Worm (Caenorhabditis elegans) whole organism, L4/young adult: Measurements from ENCODE around the gene str-78.

ENCODE experiments used
- W03F9.2 ChIP-seq: fragments of 150-350 bp; optimal IDR thresholded peaks from 2 replicates; lab custom pipeline; 2014; ENCODE audit warnings: missing biosample characterization, missing genetic modification characterization
- dao-5 ChIP-seq: sonication (generic microtip); optimal IDR thresholded peaks from 2 replicates; lab custom pipeline; 2016; ENCODE audit warnings: missing genotype, missing genetic modification characterization, moderate library complexity, missing compliant biosample characterization
- him-1 ChIP-seq: sonication (generic microtip); optimal IDR thresholded peaks from 2 replicates; lab custom pipeline; 2016; ENCODE audit warnings: missing genotype, missing genetic modification reagents, missing genetic modification characterization, missing compliant biosample characterization

DNA sequence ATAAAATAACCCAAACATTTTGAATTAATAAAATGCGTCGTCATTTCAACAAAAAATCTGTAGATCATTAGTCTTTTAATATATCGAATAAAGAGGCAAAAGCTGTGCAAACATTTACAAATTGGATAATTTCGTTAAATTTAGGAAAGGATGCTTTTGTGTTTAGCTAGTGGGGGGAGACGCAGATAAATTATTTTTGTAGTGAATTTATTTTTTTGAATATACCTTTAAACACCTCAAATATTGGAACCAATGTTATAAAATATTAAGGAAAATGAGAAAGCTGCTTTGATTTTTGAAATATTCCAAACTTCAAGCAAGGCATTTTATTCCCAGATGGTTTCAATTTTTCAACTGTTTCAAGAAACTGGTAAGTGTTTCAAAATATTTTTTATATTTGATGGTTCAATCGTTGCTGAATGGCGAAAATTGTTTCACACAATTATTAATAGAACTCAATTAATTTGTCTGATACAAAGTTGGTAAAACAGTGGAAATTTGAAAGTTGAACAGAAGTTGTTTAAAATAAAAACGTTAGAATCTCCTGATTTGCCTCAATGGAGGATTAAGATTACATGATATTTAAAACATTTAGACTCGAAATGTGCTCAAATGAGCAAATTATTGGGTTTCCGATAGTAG is 28.6 kb upstream of the str-78 start, which contains the start of gene Y40H7A.4:
- TF ChIP-seq him-1 (tag; lab: Kevin White, UChicago): no peak
- TF ChIP-seq W03F9.2 (tag; lab: Kevin White, UChicago): no peak
- no peak for TF ChIP-seq dao-5 (tag; lab: Kevin White, UChicago)
